Worm (Caenorhabditis elegans) whole organism, L4/young adult: ENCODE data around the gene F31B9.7.

Source experiments
- W03F9.2 ChIP-seq: fragments of 150-350 bp; optimal IDR thresholded peaks from 2 replicates; lab custom pipeline; 2014; ENCODE audit warnings: missing biosample characterization, missing genetic modification characterization
- him-1 ChIP-seq: sonication (generic microtip); optimal IDR thresholded peaks from 2 replicates; lab custom pipeline; 2016; ENCODE audit warnings: missing genotype, missing genetic modification reagents, missing genetic modification characterization, missing compliant biosample characterization

DNA sequence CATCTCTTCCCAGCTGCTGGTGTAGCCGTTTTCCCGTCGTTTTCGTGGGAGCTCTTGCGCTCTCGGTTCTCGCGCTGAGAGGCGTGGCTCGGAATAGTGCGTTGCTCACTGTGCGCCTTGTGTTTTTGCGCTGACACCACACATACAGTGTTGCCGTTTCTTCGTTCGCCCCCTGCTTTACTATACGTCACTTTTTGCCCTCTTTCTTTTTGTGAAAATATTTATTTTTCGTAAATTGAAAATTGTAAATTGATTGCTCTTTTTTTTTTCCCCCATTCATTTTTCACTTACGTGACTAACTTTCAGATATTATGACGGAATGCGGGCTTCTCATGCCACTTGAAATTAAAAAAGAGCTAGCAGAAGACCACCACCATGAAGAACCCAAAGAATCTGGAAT, 40.7 kb upstream of the F31B9.7 start, which contains the start of gene gmeb-2:
- TF ChIP-seq him-1 (no peak), W03F9.2 (no peak)
